Worm (Caenorhabditis elegans) whole organism, L2 larva: ENCODE data around the gene F40G12.4.

Experiments used
- ceh-16 ChIP-seq: fragments of 150-350 bp; optimal IDR thresholded peaks from 2 replicates; lab custom pipeline; 2014; ENCODE audit warnings: missing biosample characterization, missing genetic modification characterization
- dmd-4 ChIP-seq: sonication (generic microtip); optimal IDR thresholded peaks from 2 replicates; lab custom pipeline; 2017; ENCODE audit warnings: missing biosample characterization, missing genetic modification characterization
- egl-27 ChIP-seq: sonication (generic microtip); optimal IDR thresholded peaks from 3 replicates; lab custom pipeline; 2017; ENCODE audit warnings: missing biosample characterization, missing genetic modification reagents, missing genetic modification characterization
- lin-39 ChIP-seq: fragments of 150-350 bp; optimal IDR thresholded peaks from 2 replicates; lab custom pipeline; 2014; ENCODE audit warnings: missing biosample characterization, missing genetic modification reagents, missing genetic modification characterization
- lsy-2 ChIP-seq, 2 experiments: fragments of 150-350 bp in 1 of 2; sonication (generic microtip) in 1 of 2; optimal IDR thresholded peaks; 2 replicates each; lab custom pipeline; 2014 to 2017; ENCODE audit warnings: missing biosample characterization in 2 of 2, missing genetic modification characterization in 2 of 2
- nhr-10 ChIP-seq: sonication (generic microtip); optimal IDR thresholded peaks from 2 replicates; lab custom pipeline; 2017; ENCODE audit warnings: missing biosample characterization, missing genetic modification characterization
- nhr-23 ChIP-seq: fragments of 150-350 bp; optimal IDR thresholded peaks from 2 replicates; lab custom pipeline; 2014; ENCODE audit warnings: missing biosample characterization, missing genetic modification reagents, missing genetic modification characterization
- unc-39 ChIP-seq: fragments of 150-350 bp; optimal IDR thresholded peaks from 2 replicates; lab custom pipeline; 2014; ENCODE audit warnings: missing biosample characterization, missing genetic modification characterization
- unc-62 ChIP-seq: fragments of 150-350 bp; optimal IDR thresholded peaks from 2 replicates; lab custom pipeline; 2014; ENCODE audit warnings: missing biosample characterization, missing genetic modification reagents, missing genetic modification characterization
- ztf-11 ChIP-seq: sonication (generic microtip); optimal IDR thresholded peaks from 2 replicates; lab custom pipeline; 2017; ENCODE audit warnings: missing biosample characterization, missing genetic modification characterization

- TF ChIP-seq lsy-2 (tag; optimal IDR thresholded peaks at IDR 0.05; lab: Kevin White, UChicago) (no peak), ceh-16 (tag; lab: Kevin White, UChicago) (no peak), dmd-4 (no peak), lin-39 (tag; lab: Kevin White, UChicago) (no peak), nhr-23 (tag; lab: Kevin White, UChicago) (no peak), unc-62 (GFP tag; lab: Kevin White, UChicago) (no peak), ztf-11 (tag; lab: Kevin White, UChicago) (no peak), nhr-10 (tag; lab: Kevin White, UChicago) (no peak), unc-39 (tag; lab: Kevin White, UChicago) (no peak), egl-27 (tag; lab: Kevin White, UChicago) (no peak)
Measured at ce11 chrV:14248654-14249053, 19.9 kb downstream of the F40G12.4 start, which contains the start of gene K02E11.6.
